Worm (Caenorhabditis elegans) whole organism, late embryonic: ENCODE measurements around the gene T27A8.3.

Source experiments
- K02D7.2 ChIP-seq: sonication (generic microtip); optimal IDR thresholded peaks from 2 replicates; lab custom pipeline; 2017; ENCODE audit warnings: mild to moderate bottlenecking, missing genetic modification characterization, missing compliant biosample characterization
- ama-1 ChIP-seq: fragments of 150-350 bp; optimal IDR thresholded peaks from 2 replicates; lab custom pipeline; 2014
- ceh-14 ChIP-seq: sonication (generic microtip); optimal IDR thresholded peaks from 2 replicates; lab custom pipeline; 2016; ENCODE audit warnings: missing genotype, missing genetic modification characterization, missing compliant biosample characterization
- ceh-30 ChIP-seq: fragments of 150-350 bp; optimal IDR thresholded peaks from 2 replicates; lab custom pipeline; 2014; ENCODE audit warnings: missing biosample characterization, missing genetic modification characterization
- ceh-6 ChIP-seq: fragments of 200-800 bp; sonication (Bioruptor generic); optimal IDR thresholded peaks from 2 replicates; lab custom pipeline; 2018; ENCODE audit warnings: mild to moderate bottlenecking, missing genetic modification characterization, missing compliant biosample characterization
- fax-1 ChIP-seq: sonication (generic microtip); optimal IDR thresholded peaks from 2 replicates; lab custom pipeline; 2016; ENCODE audit warnings: missing genotype, missing genetic modification characterization, missing compliant biosample characterization
- madf-2 ChIP-seq: sonication (generic microtip); optimal IDR thresholded peaks from 2 replicates; lab custom pipeline; 2017; ENCODE audit warnings: missing genetic modification characterization, missing compliant biosample characterization
- pag-3 ChIP-seq: sonication (generic microtip); optimal IDR thresholded peaks from 2 replicates; lab custom pipeline; 2016; ENCODE audit warnings: missing compliant biosample characterization, missing genetic modification characterization, borderline replicate concordance
- tbx-2 ChIP-seq: sonication (generic microtip); optimal IDR thresholded peaks from 2 replicates; lab custom pipeline; 2016; ENCODE audit warnings: missing genetic modification characterization, missing compliant biosample characterization
- unc-55 ChIP-seq: sonication (generic microtip); optimal IDR thresholded peaks from 2 replicates; lab custom pipeline; 2017; ENCODE audit warnings: missing biosample characterization, missing genetic modification reagents, missing genetic modification characterization
- unc-86 ChIP-seq: sonication (generic microtip); optimal IDR thresholded peaks from 2 replicates; lab custom pipeline; 2016; ENCODE audit warnings: missing genetic modification characterization, missing compliant biosample characterization
- zip-5 ChIP-seq: sonication (generic microtip); optimal IDR thresholded peaks from 2 replicates; lab custom pipeline; 2016; ENCODE audit warnings: missing genetic modification characterization, missing compliant biosample characterization

T27A8.3 gene

DNA sequence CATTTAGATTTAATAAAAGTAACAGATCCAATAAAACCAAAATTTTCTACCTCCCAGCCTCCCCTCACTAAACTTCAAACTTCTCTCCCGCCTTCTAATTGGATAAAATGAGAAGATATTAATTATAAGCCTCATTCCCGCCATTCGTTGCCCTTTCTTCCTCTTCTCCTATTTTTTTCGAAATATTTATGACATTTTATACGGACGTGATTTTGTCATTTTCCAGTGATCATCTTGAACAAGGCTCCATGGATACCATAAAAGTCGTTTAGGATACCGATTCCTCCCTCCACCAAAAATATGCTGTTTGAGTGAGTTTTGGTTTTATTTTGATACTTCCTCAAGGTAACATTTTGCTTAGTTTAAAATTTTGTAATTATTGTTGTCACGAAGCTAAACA lies 40.9 kb downstream of the T27A8.3 start, which contains the start of gene ZK1073.2:
Gene ZK1073.2, plus strand, starts transcription at position 301 of the 400 bp plus-strand sequence.
- TF ChIP-seq unc-86 (tag; lab: Kevin White, UChicago) = no peak
- TF ChIP-seq pag-3 (tag; lab: Kevin White, UChicago) = no peak
- TF ChIP-seq unc-55 (GFP tag; lab: Kevin White, UChicago) = no peak
- TF ChIP-seq zip-5 (tag; lab: Kevin White, UChicago) = no peak

DNA sequence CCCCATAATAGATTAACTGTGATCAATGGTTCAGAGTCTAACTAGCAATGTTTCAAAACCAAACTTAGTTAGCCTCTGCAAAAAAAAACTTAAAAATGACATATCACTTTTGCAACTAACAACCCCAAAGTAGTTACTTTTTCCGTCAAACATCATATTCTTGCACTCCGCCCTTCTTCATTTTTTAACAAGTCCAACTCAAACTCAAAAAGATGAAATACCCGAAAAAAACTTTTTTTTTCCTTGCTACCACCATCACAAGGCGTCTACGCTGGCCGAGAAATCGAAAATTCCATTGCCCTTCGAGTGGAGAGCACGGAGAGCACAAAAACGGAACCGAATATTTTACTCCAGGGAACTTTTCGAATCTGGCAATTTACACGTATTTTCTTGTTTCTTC lies 43.4 kb downstream of the T27A8.3 start:
- TF ChIP-seq K02D7.2 = no peak
- no peak for TF ChIP-seq pag-3 (tag; lab: Kevin White, UChicago)
- TF ChIP-seq ceh-14 (tag; lab: Kevin White, UChicago) = no peak
- no peak for TF ChIP-seq ama-1
- no peak for TF ChIP-seq fax-1 (tag; lab: Kevin White, UChicago)
- TF ChIP-seq madf-2 = no peak
- no peak for TF ChIP-seq tbx-2 (tag; lab: Kevin White, UChicago)
- no peak for TF ChIP-seq ceh-30 (tag; lab: Kevin White, UChicago)
- TF ChIP-seq ceh-6 (GFP tag; lab: Kevin White, UChicago) = no peak
